Worm (Caenorhabditis elegans): Measurements from ENCODE around the gene mop-25.1.
A peak's percentile ranks its signal among the peaks of the same experiment; 100 is the strongest.

Gene mop-25.1

ce11 chrX:4005014-4005413 is 7.0 kb upstream of the mop-25.1 start, which contains the start of gene R02E12.4:
R02E12.4 (plus strand) TSS chrX:4005314.
- TF ChIP-seq daf-16 (GFP tag; optimal IDR thresholded peaks at IDR 0.05): no peak
- no peak for TF ChIP-seq daf-16 (tag; optimal IDR thresholded peaks at IDR 0.05)
- no peak for TF ChIP-seq F10B5.3 (tag; optimal IDR thresholded peaks at IDR 0.05)
- TF ChIP-seq ces-1 (GFP tag; optimal IDR thresholded peaks at IDR 0.05): no peak
- no peak for TF ChIP-seq lim-7 (GFP tag; IDR thresholded peaks at IDR 0.05)
- no peak for TF ChIP-seq tag-97 (GFP tag; IDR thresholded peaks at IDR 0.05)
- TF ChIP-seq dve-1 (tag; optimal IDR thresholded peaks at IDR 0.05; ENCODE audit: insufficient read depth): no peak
- TF ChIP-seq vab-7 (GFP tag; IDR thresholded peaks at IDR 0.05): no peak
- TF ChIP-seq lir-3 (tag; optimal IDR thresholded peaks at IDR 0.05): no peak
- no peak for TF ChIP-seq Y5F2A.4 (GFP tag; optimal IDR thresholded peaks at IDR 0.05)
- TF ChIP-seq ceh-32 (tag; optimal IDR thresholded peaks at IDR 0.05; ENCODE audit: poor library complexity): no peak
- no peak for TF ChIP-seq tra-1 (GFP tag; IDR thresholded peaks at IDR 0.05)

- TF ChIP-seq unc-62 (GFP tag; optimal IDR thresholded peaks at IDR 0.05 in 1 of 2) (peak in 1 of 2 experiments; percentile 95), unc-62 (tag; optimal IDR thresholded peaks at IDR 0.05) (no peak), D1046.2 (GFP tag; IDR thresholded peaks at IDR 0.05) (no peak)
Observed at ce11 chrX:4006966-4007365, 5.1 kb upstream of the mop-25.1 start.

DNA sequence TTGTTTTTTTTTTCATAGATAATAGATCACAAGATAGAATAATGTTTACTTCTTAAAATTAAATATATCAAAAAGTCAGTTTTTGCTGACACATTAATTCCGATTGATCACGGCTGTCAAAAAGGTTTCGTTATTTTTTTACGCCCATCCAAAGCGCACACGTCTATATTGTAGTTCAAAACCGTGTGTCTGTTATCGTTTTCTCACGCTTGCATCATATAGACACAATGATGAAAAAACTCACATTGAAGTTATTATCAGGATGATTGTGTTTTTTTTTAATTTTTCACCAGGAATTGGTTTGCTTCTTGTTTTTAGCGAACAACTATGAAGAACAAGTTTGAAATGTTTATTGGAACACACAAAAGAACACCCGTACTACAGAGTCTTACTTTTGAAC is 4.3 kb upstream of the mop-25.1 start:
- TF ChIP-seq arid-1 (GFP tag; conservative IDR thresholded peaks at IDR 0.05): no peak
- TF ChIP-seq fos-1 (tag; optimal IDR thresholded peaks at IDR 0.05): no peak
- no peak for TF ChIP-seq Y105C5A.15 (GFP tag; IDR thresholded peaks at IDR 0.05)
- peak; percentile 85 for TF ChIP-seq nhr-102 (tag; optimal IDR thresholded peaks at IDR 0.05)
- no peak for TF ChIP-seq ceh-28 (tag; optimal IDR thresholded peaks at IDR 0.05)
- TF ChIP-seq pqm-1 (tag; optimal IDR thresholded peaks at IDR 0.05): peak; percentile 93
- TF ChIP-seq duxl-1 (tag; optimal IDR thresholded peaks at IDR 0.05; ENCODE audit: poor library complexity): peak; percentile 55
- no peak for TF ChIP-seq ctbp-1 (GFP tag; IDR thresholded peaks at IDR 0.05)
- TF ChIP-seq nhr-11 (tag; optimal IDR thresholded peaks at IDR 0.05): no peak
- peak; percentile 96 for TF ChIP-seq dve-1 (tag; optimal IDR thresholded peaks at IDR 0.05; ENCODE audit: insufficient read depth)
- peak; percentile 49 for TF ChIP-seq lin-1 (GFP tag; IDR thresholded peaks at IDR 0.05)
- TF ChIP-seq zip-2 (tag; optimal IDR thresholded peaks at IDR 0.05): no peak
- peak; percentile 87 for TF ChIP-seq tra-1 (GFP tag; IDR thresholded peaks at IDR 0.05)
- TF ChIP-seq mep-1 (tag; optimal IDR thresholded peaks at IDR 0.05): peak; percentile 91
- no peak for TF ChIP-seq aly-2 (tag; optimal IDR thresholded peaks at IDR 0.05)
- no peak for TF ChIP-seq nhr-76 (tag; optimal IDR thresholded peaks at IDR 0.05)
- TF ChIP-seq lin-29 (GFP tag; IDR thresholded peaks at IDR 0.05): no peak
- TF ChIP-seq lin-13 (GFP tag; optimal IDR thresholded peaks at IDR 0.05): peak; percentile 69
- peak; percentile 61 for TF ChIP-seq nhr-10 (tag; optimal IDR thresholded peaks at IDR 0.05)
- no peak for TF ChIP-seq ztf-11 (tag; optimal IDR thresholded peaks at IDR 0.05)
- TF ChIP-seq saeg-2 (GFP tag; IDR thresholded peaks at IDR 0.05): no peak
- no peak for TF ChIP-seq daf-8 (GFP tag; IDR thresholded peaks at IDR 0.05)
- TF ChIP-seq nhr-77 (tag; optimal IDR thresholded peaks at IDR 0.05): peak; percentile 89
- TF ChIP-seq F49E8.2 (tag; optimal IDR thresholded peaks at IDR 0.05; ENCODE audit: borderline replicate concordance): no peak
- peak; percentile 92 for TF ChIP-seq nhr-28 (tag; optimal IDR thresholded peaks at IDR 0.05)
- TF ChIP-seq ceh-62 (tag; optimal IDR thresholded peaks at IDR 0.05): no peak
- no peak for TF ChIP-seq spr-3 (GFP tag; optimal IDR thresholded peaks at IDR 0.05)
- peak; percentile 87 for TF ChIP-seq hlh-11 (tag; optimal IDR thresholded peaks at IDR 0.05)
- TF ChIP-seq ceh-44 (GFP tag; IDR thresholded peaks at IDR 0.05): no peak
- TF ChIP-seq unc-62 (GFP tag; optimal IDR thresholded peaks at IDR 0.05 in 1 of 2): peak in 1 of 2 experiments; percentile 38
- no peak for TF ChIP-seq unc-62 (tag; optimal IDR thresholded peaks at IDR 0.05)
- TF ChIP-seq madf-5 (GFP tag; IDR thresholded peaks at IDR 0.05): no peak
- TF ChIP-seq F26F4.8 (GFP tag; conservative IDR thresholded peaks at IDR 0.05): no peak
- no peak for TF ChIP-seq zip-11 (GFP tag; IDR thresholded peaks at IDR 0.05)
- no peak for TF ChIP-seq R02D3.7 (tag; optimal IDR thresholded peaks at IDR 0.05)
- TF ChIP-seq nhr-25 (tag; optimal IDR thresholded peaks at IDR 0.05; ENCODE audit: borderline replicate concordance, insufficient read depth): no peak
- peak; percentile 98 for TF ChIP-seq ztf-7 (tag; optimal IDR thresholded peaks at IDR 0.05)
- no peak for TF ChIP-seq Y75B8A.6 (GFP tag; IDR thresholded peaks at IDR 0.05)

Measured in whole organism, L4 larva.